Worm (Caenorhabditis elegans): ENCODE measurements around the gene clec-88.
A peak's percentile ranks its signal among the peaks of the same experiment; 100 is the strongest.

clec-88 gene

ce11 chrII:6383183-6383695 lies 17.7 kb downstream of the clec-88 start, which contains the start of gene F58F12.1:
F58F12.1 (plus strand) TSS chrII:6383645.
- TF ChIP-seq sma-9 (GFP tag; optimal IDR thresholded peaks at IDR 0.05) = peak; percentile 41
- TF ChIP-seq sma-9 (tag; optimal IDR thresholded peaks at IDR 0.05) = no peak
- peak; percentile 67 for TF ChIP-seq fos-1 (tag; optimal IDR thresholded peaks at IDR 0.05)
- TF ChIP-seq ztf-11 (tag; optimal IDR thresholded peaks at IDR 0.05) = no peak
- no peak for TF ChIP-seq ceh-16 (tag; optimal IDR thresholded peaks at IDR 0.05)
- peak; percentile 18 for TF ChIP-seq sma-3 (GFP tag; optimal IDR thresholded peaks at IDR 0.05)
- TF ChIP-seq crh-2 (tag; optimal IDR thresholded peaks at IDR 0.05) = peak; percentile 24
- TF ChIP-seq nhr-21 (tag; optimal IDR thresholded peaks at IDR 0.05) = peak; percentile 16
- peak; percentile 39 to 78 for TF ChIP-seq lsy-2 (tag; optimal IDR thresholded peaks at IDR 0.05)
- TF ChIP-seq snpc-4 (tag; optimal IDR thresholded peaks at IDR 0.05) = peak; percentile 28
- peak; percentile 61 for TF ChIP-seq lin-13 (GFP tag; optimal IDR thresholded peaks at IDR 0.05)
- peak; percentile 38 for TF ChIP-seq sem-4 (tag; optimal IDR thresholded peaks at IDR 0.05)
- peak; percentile 81 for TF ChIP-seq C34F6.9 (tag; optimal IDR thresholded peaks at IDR 0.05)
- TF ChIP-seq nhr-129 (tag; optimal IDR thresholded peaks at IDR 0.05) = peak; percentile 61
- peak; percentile 66 for TF ChIP-seq gmeb-1 (tag; optimal IDR thresholded peaks at IDR 0.05)
- TF ChIP-seq R02D3.7 (tag; optimal IDR thresholded peaks at IDR 0.05) = no peak

- TF ChIP-seq elt-1 (tag; optimal IDR thresholded peaks at IDR 0.05) (no peak), fos-1 (tag; optimal IDR thresholded peaks at IDR 0.05) (no peak), snpc-4 (tag; optimal IDR thresholded peaks at IDR 0.05) (no peak), peb-1 (tag; optimal IDR thresholded peaks at IDR 0.05) (no peak), F13H6.1 (tag; optimal IDR thresholded peaks at IDR 0.05) (no peak), ZK546.5 (tag; optimal IDR thresholded peaks at IDR 0.05) (no peak), nhr-23 (tag; optimal IDR thresholded peaks at IDR 0.05) (no peak), lsy-2 (tag; optimal IDR thresholded peaks at IDR 0.05) (no peak)
Observed at ce11 chrII:6386467-6386866, 20.9 kb downstream of the clec-88 start, which contains the start of gene F58F12.4. F58F12.4 (plus strand) TSS chrII:6386767.

- TF ChIP-seq nhr-77 (tag; optimal IDR thresholded peaks at IDR 0.05) (no peak), alr-1 (tag; optimal IDR thresholded peaks at IDR 0.05) (no peak), sem-4 (tag; optimal IDR thresholded peaks at IDR 0.05) (no peak), mab-5 (tag; optimal IDR thresholded peaks at IDR 0.05) (no peak), F13H6.1 (tag; optimal IDR thresholded peaks at IDR 0.05) (no peak), sma-3 (GFP tag; optimal IDR thresholded peaks at IDR 0.05) (no peak), ztf-4 (tag; optimal IDR thresholded peaks at IDR 0.05) (no peak), aly-2 (tag; optimal IDR thresholded peaks at IDR 0.05) (no peak), nhr-23 (tag; optimal IDR thresholded peaks at IDR 0.05) (no peak), egl-27 (tag; optimal IDR thresholded peaks at IDR 0.05) (no peak), lin-13 (GFP tag; optimal IDR thresholded peaks at IDR 0.05) (no peak)
Observed at ce11 chrII:6387937-6388336, 22.4 kb downstream of the clec-88 start, which contains the start of gene F58F12.2. F58F12.2 (minus strand) TSS chrII:6388037.

- TF ChIP-seq sma-9 (GFP tag; optimal IDR thresholded peaks at IDR 0.05) = no peak
- TF ChIP-seq sma-9 (tag; optimal IDR thresholded peaks at IDR 0.05) = no peak
- TF ChIP-seq ztf-11 (tag; optimal IDR thresholded peaks at IDR 0.05) = no peak
- TF ChIP-seq snpc-4 (tag; optimal IDR thresholded peaks at IDR 0.05) = no peak
- TF ChIP-seq ZK546.5 (tag; optimal IDR thresholded peaks at IDR 0.05) = no peak
- TF ChIP-seq alr-1 (tag; optimal IDR thresholded peaks at IDR 0.05) = no peak
- TF ChIP-seq nhr-25 (tag; optimal IDR thresholded peaks at IDR 0.05) = no peak
- TF ChIP-seq mab-5 (tag; optimal IDR thresholded peaks at IDR 0.05) = no peak
- TF ChIP-seq nhr-6 (tag; optimal IDR thresholded peaks at IDR 0.05) = no peak
- no peak for TF ChIP-seq R02D3.7 (tag; optimal IDR thresholded peaks at IDR 0.05)
- TF ChIP-seq nhr-21 (tag; optimal IDR thresholded peaks at IDR 0.05) = no peak
- TF ChIP-seq ztf-1 (GFP tag; conservative IDR thresholded peaks at IDR 0.05) = no peak
- TF ChIP-seq lin-11 (tag; optimal IDR thresholded peaks at IDR 0.05) = no peak
- no peak for TF ChIP-seq ama-1 (optimal IDR thresholded peaks at IDR 0.05)
- no peak for TF ChIP-seq egl-27 (tag; optimal IDR thresholded peaks at IDR 0.05)
Observed at ce11 chrII:6391195-6391594, 25.7 kb downstream of the clec-88 start, which contains the start of gene F58F12.3. F58F12.3 (minus strand) TSS chrII:6391295.

- TF ChIP-seq ztf-4 (tag; optimal IDR thresholded peaks at IDR 0.05) (no peak), elt-3 (tag; optimal IDR thresholded peaks at IDR 0.05) (no peak), lin-11 (tag; optimal IDR thresholded peaks at IDR 0.05) (no peak), lsy-2 (tag; optimal IDR thresholded peaks at IDR 0.05) (no peak), C34F6.9 (tag; optimal IDR thresholded peaks at IDR 0.05) (no peak), zag-1 (tag; optimal IDR thresholded peaks at IDR 0.05) (no peak), sem-4 (tag; optimal IDR thresholded peaks at IDR 0.05) (no peak)
Observed at ce11 chrII:6394037-6394436, 28.5 kb downstream of the clec-88 start.

Data from whole organism, L2 larva.